Worm (Caenorhabditis elegans): ENCODE results near the gene phf-5.

DNA sequence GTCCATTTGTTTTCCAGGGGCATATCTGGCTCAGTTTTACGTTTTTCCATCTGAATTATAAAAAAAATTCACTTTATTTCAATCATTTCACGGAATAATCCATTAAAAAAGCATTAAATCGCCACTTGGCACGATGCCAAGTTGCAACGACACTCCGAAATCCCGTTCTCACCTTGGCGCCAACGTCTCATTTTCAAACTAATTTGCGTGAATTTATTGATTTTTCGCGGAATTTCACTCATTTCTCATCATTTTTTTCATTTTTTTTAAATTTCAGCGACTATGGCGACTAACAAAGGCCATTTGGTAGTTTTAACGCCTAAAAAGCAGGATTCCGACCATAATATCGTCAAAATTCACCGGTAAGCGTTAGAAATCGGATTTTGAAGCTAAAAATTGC lies 32.5 kb downstream of the phf-5 start, which contains the start of gene H14E04.2:
- TF ChIP-seq ama-1 (optimal IDR thresholded peaks at IDR 0.05) (no peak), B0310.2 (tag; optimal IDR thresholded peaks at IDR 0.05) (no peak), flt-1 (GFP tag; IDR thresholded peaks at IDR 0.05) (no peak), ets-7 (tag; optimal IDR thresholded peaks at IDR 0.05) (no peak), ceh-13 (GFP tag; optimal IDR thresholded peaks at IDR 0.05) (no peak), scrt-1 (GFP tag; IDR thresholded peaks at IDR 0.05) (no peak), pes-1 (GFP tag; IDR thresholded peaks at IDR 0.05) (no peak), hmg-4 (GFP tag; optimal IDR thresholded peaks at IDR 0.05) (no peak), ceh-36 (tag; optimal IDR thresholded peaks at IDR 0.05) (no peak), hmbx-1 (tag; optimal IDR thresholded peaks at IDR 0.05) (no peak), tbx-11 (GFP tag; IDR thresholded peaks at IDR 0.05) (no peak), aly-1 (tag; optimal IDR thresholded peaks at IDR 0.05) (no peak), sea-1 (GFP tag; conservative IDR thresholded peaks at IDR 0.05) (no peak), hnd-1 (tag; optimal IDR thresholded peaks at IDR 0.05) (no peak)

Measured in whole organism, early embryonic.